Fruit fly (Drosophila melanogaster): Measurements from ENCODE around the gene CG14511.

CG14511 gene

DNA sequence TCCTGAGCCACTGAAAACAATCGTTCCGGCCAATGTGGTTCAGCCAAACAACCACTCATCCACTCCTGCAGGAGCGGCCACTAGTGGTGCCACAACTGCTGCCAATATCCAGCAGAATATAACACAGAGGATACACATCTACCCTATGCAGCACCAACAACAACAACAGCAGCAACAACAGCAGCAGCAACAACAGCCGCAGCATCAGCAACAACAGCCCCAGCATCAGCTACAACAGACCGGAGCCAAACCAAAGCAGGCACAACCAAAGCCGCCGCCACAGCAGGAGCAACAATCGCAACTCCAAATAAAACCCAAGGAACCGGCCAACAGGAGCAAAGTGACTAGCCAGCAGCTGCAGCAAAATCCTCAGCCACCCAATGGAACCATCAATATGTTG, 43.5 kb downstream of the CG14511 start:
- TF ChIP-seq ttk (optimal IDR thresholded peaks at IDR 0.05): no peak
- no peak for TF ChIP-seq Myc (optimal IDR thresholded peaks at IDR 0.05)
- TF ChIP-seq h (optimal IDR thresholded peaks at IDR 0.05): no peak
- TF ChIP-seq psq (optimal IDR thresholded peaks at IDR 0.05): no peak
- no peak for TF ChIP-seq Sin3A (optimal IDR thresholded peaks at IDR 0.05)
- TF ChIP-seq insv (optimal IDR thresholded peaks at IDR 0.05): no peak

DNA sequence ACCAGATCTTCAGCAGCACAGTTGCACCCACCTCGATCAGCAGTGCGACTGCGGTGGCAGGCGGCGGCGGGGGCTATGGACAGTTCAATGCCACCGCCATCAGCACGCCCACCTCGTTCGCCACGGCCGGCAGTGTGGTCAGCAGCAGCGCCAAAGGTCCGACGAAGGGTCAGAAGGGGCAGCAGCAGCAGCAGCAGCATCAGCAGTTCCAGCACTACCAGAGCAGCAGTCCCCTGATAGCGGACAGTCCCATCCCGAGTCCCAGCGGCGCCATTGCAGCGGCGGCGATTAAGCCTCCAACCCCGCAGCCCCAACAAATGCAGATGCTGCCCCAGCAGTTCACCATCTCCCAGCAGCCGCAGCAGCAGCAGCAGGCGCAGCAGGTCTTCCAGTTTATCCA, 48.7 kb downstream of the CG14511 start:
- TF ChIP-seq psq (optimal IDR thresholded peaks at IDR 0.05): no peak

DNA sequence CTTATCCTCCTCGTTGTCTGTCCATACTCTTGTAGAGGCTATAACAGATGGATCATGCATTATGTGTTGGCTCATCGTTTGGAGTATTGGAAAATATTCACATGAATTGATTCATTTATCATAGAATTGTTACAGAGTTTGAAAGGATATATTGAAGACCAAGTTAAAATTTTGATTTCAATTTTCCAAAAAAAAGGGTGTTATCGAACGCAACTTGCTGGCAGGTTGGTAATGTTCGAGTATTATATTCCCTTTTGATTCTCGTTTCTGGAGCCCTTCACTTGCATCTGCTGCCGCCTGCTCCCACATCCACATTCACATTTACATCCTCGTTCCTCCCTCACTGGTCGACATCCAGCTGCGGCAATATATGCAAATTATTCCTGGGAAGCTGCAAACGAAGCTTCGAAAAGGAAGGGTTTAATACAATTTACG, 50.7 kb downstream of the CG14511 start:
- no peak for TF ChIP-seq Sin3A (optimal IDR thresholded peaks at IDR 0.05)
- no peak for TF ChIP-seq h (optimal IDR thresholded peaks at IDR 0.05)
- TF ChIP-seq Myc (optimal IDR thresholded peaks at IDR 0.05): no peak
- TF ChIP-seq ttk (optimal IDR thresholded peaks at IDR 0.05): no peak
- TF ChIP-seq insv (optimal IDR thresholded peaks at IDR 0.05): no peak
- no peak for TF ChIP-seq psq (optimal IDR thresholded peaks at IDR 0.05)

Measured in Kc167 (cell line).